Worm (Caenorhabditis elegans): Measurements from ENCODE around the gene Y45F10C.2.

DNA sequence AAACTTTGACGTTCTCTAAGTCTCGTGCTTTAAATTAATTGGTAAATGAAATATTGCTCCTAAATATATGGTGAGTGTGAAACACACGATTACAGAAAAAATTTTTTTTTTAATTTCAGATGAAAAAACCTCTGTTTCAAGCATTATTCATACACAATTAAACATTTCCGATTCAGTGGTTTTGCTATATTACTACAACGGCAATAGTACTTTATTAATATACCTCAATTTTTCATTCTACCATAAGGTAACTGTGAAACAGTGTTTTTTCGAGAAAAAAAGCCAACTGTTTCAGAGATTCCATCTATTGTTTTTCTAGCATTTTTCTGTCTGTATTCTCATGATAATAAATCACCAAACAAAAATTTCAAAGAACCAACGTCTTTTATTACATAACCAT lies 38.4 kb upstream of the Y45F10C.2 start:
- TF ChIP-seq pqm-1 (tag; optimal IDR thresholded peaks at IDR 0.05) (no peak), skn-1 (tag; optimal IDR thresholded peaks at IDR 0.05) (no peak), ZK546.5 (tag; optimal IDR thresholded peaks at IDR 0.05) (no peak), nhr-67 (tag; optimal IDR thresholded peaks at IDR 0.05) (no peak), aly-2 (tag; optimal IDR thresholded peaks at IDR 0.05) (no peak), eor-1 (tag; optimal IDR thresholded peaks at IDR 0.05) (no peak), ceh-82 (tag; optimal IDR thresholded peaks at IDR 0.05) (no peak), ztf-4 (tag; optimal IDR thresholded peaks at IDR 0.05) (no peak), unc-62 (GFP tag; optimal IDR thresholded peaks at IDR 0.05) (no peak), mdl-1 (tag; optimal IDR thresholded peaks at IDR 0.05) (no peak), pha-4 (tag; optimal IDR thresholded peaks at IDR 0.05) (no peak), ama-1 (optimal IDR thresholded peaks at IDR 0.05) (no peak)

Measured in whole organism, L3 larva.